Fruit fly (Drosophila melanogaster) whole organism, embryonic: ENCODE results near the gene RpS2.

Experiments
- Bgb ChIP-seq: fragments of 200-800 bp; sonication (Bioruptor generic); IDR thresholded peaks from 2 replicates; pipeline ENCODE4 v1.3.6; 2022; ENCODE audit warnings: missing biosample characterization, missing genetic modification characterization; ENCODE audit not compliant: partially characterized antibody
- CG1603 ChIP-seq: fragments of 200-800 bp; sonication (Bioruptor generic); optimal IDR thresholded peaks from 2 replicates; lab custom pipeline; 2019; ENCODE audit warnings: missing biosample characterization, mild to moderate bottlenecking, missing genetic modification characterization, moderate library complexity
- CG16779 ChIP-seq: fragments of 200-800 bp; sonication (Bioruptor generic); IDR thresholded peaks from 2 replicates; pipeline ENCODE4 v1.3.6; 2022; ENCODE audit warnings: missing biosample characterization, missing genetic modification characterization
- CG16813 ChIP-seq: fragments of 200-800 bp; sonication (Bioruptor generic); IDR thresholded peaks from 3 replicates; pipeline ENCODE4 v1.3.6; 2022; ENCODE audit warnings: missing biosample characterization, missing genetic modification characterization; ENCODE audit not compliant: partially characterized antibody
- CG1832 ChIP-seq: fragments of 200-800 bp; sonication (Bioruptor generic); optimal IDR thresholded peaks from 2 replicates; lab custom pipeline; 2017; ENCODE audit warnings: missing biosample characterization, mild to moderate bottlenecking, missing genetic modification characterization, inconsistent platforms
- CG2120 ChIP-seq: fragments of 200-800 bp; sonication (Bioruptor generic); optimal IDR thresholded peaks from 3 replicates; lab custom pipeline; 2016; ENCODE audit warnings: missing biosample characterization, missing genetic modification characterization
- CG31441 ChIP-seq: fragments of 200-800 bp; sonication (Bioruptor generic); IDR thresholded peaks from 2 replicates; pipeline ENCODE4 v1.3.6; 2022; ENCODE audit warnings: missing biosample characterization, missing genetic modification characterization
- CG34224 ChIP-seq: fragments of 200-800 bp; sonication (Bioruptor generic); IDR thresholded peaks from 3 replicates; pipeline ENCODE4 v1.3.6; 2022; ENCODE audit warnings: missing biosample characterization, missing genetic modification characterization; ENCODE audit not compliant: partially characterized antibody
- CG6791 ChIP-seq: fragments of 200-800 bp; sonication (Bioruptor generic); IDR thresholded peaks from 3 replicates; pipeline ENCODE4 v1.3.6; 2022; ENCODE audit warnings: missing biosample characterization, missing genetic modification characterization; ENCODE audit not compliant: partially characterized antibody
- CG6813 ChIP-seq: fragments of 200-800 bp; sonication (Bioruptor generic); optimal IDR thresholded peaks from 2 replicates; lab custom pipeline; 2017; ENCODE audit warnings: missing biosample characterization, missing genetic modification characterization, mild to moderate bottlenecking, moderate library complexity, missing genetic modification reagents
- CG7372 ChIP-seq: fragments of 200-800 bp; sonication (Bioruptor generic); IDR thresholded peaks from 2 replicates; pipeline ENCODE4 v1.3.6; 2022; ENCODE audit warnings: missing biosample characterization, missing genetic modification characterization
- CG8290 ChIP-seq, 3 experiments: fragments of 200-800 bp; sonication (Bioruptor generic); optimal IDR thresholded peaks; 2 replicates each; lab custom pipeline; 2016 to 2019; ENCODE audit warnings: missing biosample characterization in 3 of 3, missing genetic modification characterization in 3 of 3, mild to moderate bottlenecking in 2 of 3, moderate library complexity in 1 of 3
- CHES-1-like ChIP-seq: fragments of 200-800 bp; sonication (Bioruptor generic); optimal IDR thresholded peaks from 2 replicates; lab custom pipeline; 2016; ENCODE audit warnings: missing biosample characterization, missing genetic modification characterization
- Deaf1 ChIP-seq: fragments of 200-800 bp; optimal IDR thresholded peaks from 3 replicates; lab custom pipeline; 2019; ENCODE audit warnings: missing biosample characterization, mild to moderate bottlenecking, missing genetic modification characterization, moderate library complexity
- Doc3 ChIP-seq: fragments of 200-800 bp; sonication (Bioruptor generic); IDR thresholded peaks from 3 replicates; pipeline ENCODE4 v1.3.6; 2022; ENCODE audit warnings: missing biosample characterization, missing genetic modification characterization; ENCODE audit not compliant: partially characterized antibody
- Dp ChIP-seq: fragments of 200-800 bp; sonication (Bioruptor generic); optimal IDR thresholded peaks from 2 replicates; lab custom pipeline; 2018; ENCODE audit warnings: missing biosample characterization, mild to moderate bottlenecking, missing genetic modification characterization, moderate library complexity
- Dref ChIP-seq: fragments of 200-800 bp; sonication (Bioruptor generic); IDR thresholded peaks from 2 replicates; pipeline ENCODE4 v1.3.6; 2022; ENCODE audit warnings: missing biosample characterization, missing genetic modification characterization
- E2f2 ChIP-seq: fragments of 200-800 bp; sonication (Bioruptor generic); IDR thresholded peaks from 2 replicates; pipeline ENCODE4 v1.3.6; 2022; ENCODE audit warnings: missing biosample characterization, missing genetic modification characterization
- Ets65A ChIP-seq: fragments of 200-800 bp; sonication (Bioruptor generic); peaks from one replicate; lab custom pipeline; 2016; ENCODE audit warnings: missing biosample characterization, missing genetic modification characterization
- Gug ChIP-seq: fragments of 200-800 bp; sonication (Bioruptor generic); IDR thresholded peaks from 4 replicates; pipeline ENCODE4 v1.3.6; 2022; ENCODE audit warnings: missing biosample characterization, missing genetic modification characterization
- MBD-R2 ChIP-seq: fragments of 200-800 bp; sonication (Bioruptor generic); IDR thresholded peaks from 2 replicates; pipeline ENCODE4 v1.3.6; 2022; ENCODE audit warnings: missing biosample characterization, missing genetic modification characterization
- Max ChIP-seq: fragments of 200-800 bp; sonication (Bioruptor generic); optimal IDR thresholded peaks from 2 replicates; lab custom pipeline; 2016; ENCODE audit warnings: missing biosample characterization, mild to moderate bottlenecking, missing genetic modification characterization
- Myb ChIP-seq: fragments of 200-800 bp; sonication (Bioruptor generic); optimal IDR thresholded peaks from 2 replicates; lab custom pipeline; 2016; ENCODE audit warnings: missing biosample characterization, missing genetic modification characterization
- Sin3A ChIP-seq: fragments of >200 bp; optimal IDR thresholded peaks from 2 replicates; lab custom pipeline; 2018
- Sry-δ ChIP-seq: fragments of 200-800 bp; sonication (Bioruptor generic); optimal IDR thresholded peaks from 2 replicates; lab custom pipeline; 2016; ENCODE audit warnings: missing biosample characterization, missing genetic modification characterization
- bigmax ChIP-seq: fragments of 200-800 bp; sonication (Bioruptor generic); optimal IDR thresholded peaks from 2 replicates; lab custom pipeline; 2018; ENCODE audit warnings: missing biosample characterization, mild to moderate bottlenecking, missing genetic modification characterization
- crp ChIP-seq, 2 experiments: fragments of 200-800 bp; sonication (Bioruptor generic); optimal IDR thresholded peaks; 2 replicates in 1 of 2; 3 replicates in 1 of 2; lab custom pipeline; 2017; ENCODE audit warnings: missing biosample characterization in 2 of 2, missing genetic modification characterization in 2 of 2, mild to moderate bottlenecking in 1 of 2, moderate library complexity in 1 of 2
- danr ChIP-seq: fragments of 200-800 bp; sonication (Bioruptor generic); IDR thresholded peaks from 2 replicates; pipeline ENCODE4 v1.3.6; 2022; ENCODE audit warnings: missing biosample characterization, missing genetic modification characterization
- dm ChIP-seq: fragments of 200-800 bp; sonication (Bioruptor generic); optimal IDR thresholded peaks from 3 replicates; lab custom pipeline; 2016; ENCODE audit warnings: missing biosample characterization, missing genetic modification characterization
- hbn ChIP-seq: fragments of 200-800 bp; sonication (Bioruptor generic); IDR thresholded peaks from 2 replicates; pipeline ENCODE4 v1.3.6; 2022; ENCODE audit warnings: missing biosample characterization, missing genetic modification characterization; ENCODE audit not compliant: partially characterized antibody
- hkb ChIP-seq, 2 experiments: fragments of 200-800 bp in 1 of 2; fragments of >200 bp in 1 of 2; sonication (Bioruptor generic) in 1 of 2; IDR thresholded peaks in 1 of 2; optimal IDR thresholded peaks in 1 of 2; 2 replicates each; pipeline versions ENCODE4 v1.3.6 to Lab custom; 2017 to 2022; ENCODE audit warnings: missing biosample characterization in 1 of 2, missing genetic modification characterization in 1 of 2
- jigr1 ChIP-seq: fragments of 200-800 bp; sonication (Bioruptor generic); IDR thresholded peaks from 3 replicates; pipeline ENCODE4 v1.3.6; 2022; ENCODE audit warnings: missing biosample characterization, missing genetic modification characterization
- ken ChIP-seq: fragments of 200-800 bp; sonication (Bioruptor generic); IDR thresholded peaks from 3 replicates; pipeline ENCODE4 v1.3.6; 2022; ENCODE audit warnings: missing biosample characterization, missing genetic modification characterization
- klu ChIP-seq: fragments of 200-800 bp; sonication (Bioruptor generic); IDR thresholded peaks from 2 replicates; pipeline ENCODE4 v1.3.6; 2022; ENCODE audit warnings: missing biosample characterization, missing genetic modification characterization
- lbe ChIP-seq: fragments of 200-800 bp; sonication (Bioruptor generic); optimal IDR thresholded peaks from 2 replicates; lab custom pipeline; 2016; ENCODE audit warnings: missing biosample characterization, mild to moderate bottlenecking, missing genetic modification characterization
- nerfin-2 ChIP-seq: fragments of 200-800 bp; sonication (Bioruptor generic); IDR thresholded peaks from 2 replicates; pipeline ENCODE4 v1.3.6; 2022; ENCODE audit warnings: missing biosample characterization, missing genetic modification characterization; ENCODE audit not compliant: partially characterized antibody
- phol ChIP-seq: fragments of 200-800 bp; sonication (Bioruptor generic); optimal IDR thresholded peaks from 3 replicates; lab custom pipeline; 2018; ENCODE audit warnings: missing biosample characterization, mild to moderate bottlenecking, missing genetic modification characterization, moderate library complexity
- pzg ChIP-seq: fragments of 200-800 bp; sonication (Bioruptor generic); optimal IDR thresholded peaks from 3 replicates; lab custom pipeline; 2018; ENCODE audit warnings: missing biosample characterization, mild to moderate bottlenecking, missing genetic modification characterization, moderate library complexity
- ro ChIP-seq: fragments of 200-800 bp; sonication (Bioruptor generic); IDR thresholded peaks from 2 replicates; pipeline ENCODE4 v1.3.6; 2022; ENCODE audit warnings: missing biosample characterization, missing genetic modification characterization
- sc ChIP-seq, 3 experiments: fragments of >200 bp in 2 of 3; fragments of 200-800 bp in 1 of 3; sonication (Bioruptor generic) in 1 of 3; optimal IDR thresholded peaks; 2 replicates in 2 of 3; 3 replicates in 1 of 3; lab custom pipeline; 2017; ENCODE audit warnings: mild to moderate bottlenecking in 1 of 3, missing biosample characterization in 1 of 3, missing genetic modification characterization in 1 of 3, missing genetic modification reagents in 1 of 3
- tio ChIP-seq: fragments of 200-800 bp; sonication (Bioruptor generic); optimal IDR thresholded peaks from 2 replicates; lab custom pipeline; 2017; ENCODE audit warnings: missing biosample characterization, missing genetic modification characterization, inconsistent platforms
- trem ChIP-seq: fragments of 200-800 bp; optimal IDR thresholded peaks from 3 replicates; lab custom pipeline; 2019; ENCODE audit warnings: missing biosample characterization, mild to moderate bottlenecking, missing genetic modification characterization, moderate library complexity
- unc-4 ChIP-seq: fragments of 200-800 bp; sonication (Bioruptor generic); IDR thresholded peaks from 2 replicates; pipeline ENCODE4 v1.3.6; 2022; ENCODE audit warnings: missing biosample characterization, missing genetic modification characterization; ENCODE audit not compliant: partially characterized antibody
- vnd ChIP-seq: fragments of 200-800 bp; sonication (Bioruptor generic); IDR thresholded peaks from 3 replicates; pipeline ENCODE4 v1.3.6; 2022; ENCODE audit warnings: missing biosample characterization, missing genetic modification characterization; ENCODE audit not compliant: partially characterized antibody
- zen ChIP-seq: fragments of 200-800 bp; sonication (Bioruptor generic); optimal IDR thresholded peaks from 3 replicates; lab custom pipeline; 2018; ENCODE audit warnings: missing biosample characterization, mild to moderate bottlenecking, missing genetic modification characterization, moderate library complexity
- zen2 ChIP-seq: fragments of 200-800 bp; sonication (Bioruptor generic); IDR thresholded peaks from 3 replicates; pipeline ENCODE4 v1.3.6; 2022; ENCODE audit warnings: missing biosample characterization, missing genetic modification characterization; ENCODE audit not compliant: partially characterized antibody

The RpS2 gene

DNA sequence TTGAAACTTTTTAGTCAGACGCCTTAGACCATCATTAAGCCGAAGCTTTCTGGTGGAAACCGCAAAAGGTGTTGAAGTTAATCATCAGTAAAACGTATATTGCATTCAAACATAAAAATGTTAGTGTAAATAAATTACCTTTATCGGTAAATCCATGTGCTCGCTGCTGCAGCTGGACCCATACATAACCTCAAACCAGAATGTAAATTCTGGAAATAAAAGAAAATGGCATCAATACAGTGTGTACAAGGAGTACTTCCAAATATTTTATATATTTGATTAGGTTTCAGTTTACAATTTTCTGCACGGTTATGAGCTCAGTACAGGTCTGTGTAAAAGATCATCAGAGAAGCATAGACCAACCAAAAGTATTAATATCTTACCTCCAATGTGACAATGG lies 3.2 kb downstream of the RpS2 start:
- TF ChIP-seq CG1832 (no peak), jigr1 (no peak), bigmax (GFP tag; lab: Kevin White, UChicago) (peak; percentile 91), Ets65A (GFP tag; lab: Kevin White, UChicago) (peak; percentile 70), sc (optimal IDR thresholded peaks at IDR 0.05; lab: Kevin White, UChicago) (no peak), sc (GFP tag; optimal IDR thresholded peaks at IDR 0.05; lab: Kevin White, UChicago) (no peak), CG16779 (GFP tag; lab: Robert Waterston, UW) (0 out of 2 replicates have a peak, but pooled peaks have one; percentile 22), ro (GFP tag; lab: Robert Waterston, UW) (no peak)

DNA sequence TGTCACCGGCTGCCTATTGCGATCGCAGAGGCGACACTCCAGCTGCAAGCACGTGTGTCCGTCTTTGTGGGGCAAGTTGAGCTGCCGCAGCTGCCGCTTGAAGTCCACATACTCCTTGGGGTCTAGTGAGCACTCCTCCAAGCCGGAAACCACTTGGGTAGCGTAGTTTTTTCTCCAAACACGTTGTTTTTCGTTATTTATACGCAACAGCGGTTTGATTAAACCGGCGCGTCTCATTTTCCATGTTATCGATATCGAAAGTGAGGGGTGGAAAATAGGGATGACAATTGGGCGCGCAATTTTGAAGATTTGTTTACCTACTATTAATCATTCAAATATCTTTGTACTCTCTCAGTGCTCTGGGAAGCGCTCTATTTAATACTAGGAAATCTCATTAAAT lies 4.2 kb downstream of the RpS2 start, which contains the start of gene mtDNA-helicase:
mtDNA-helicase (minus strand) TSS at position 264 of the 400 bp plus-strand sequence.
- TF ChIP-seq Myb (GFP tag; lab: Kevin White, UChicago) (peak; percentile 37), CG31441 (GFP tag; lab: Robert Waterston, UW) (no peak), CG8290 (GFP tag; optimal IDR thresholded peaks at IDR 0.05; lab: Kevin White, UChicago) (no peak), CG8290 (tag; optimal IDR thresholded peaks at IDR 0.05; lab: Kevin White, UChicago) (peak in 1 of 2 experiments; percentile 4), MBD-R2 (GFP tag; lab: Robert Waterston, UW) (peak; percentile 75), Sry-δ (peak; percentile 72), hbn (peak; percentile 51; the same call in 1 of the 2 replicates), CG6813 (GFP tag; lab: Kevin White, UChicago) (no peak), unc-4 (GFP tag; lab: Robert Waterston, UW) (peak; percentile 56; the same call in 1 of the 2 replicates), zen2 (peak; percentile 39; the same call in 1 of the 3 replicates), nerfin-2 (0 out of 2 replicates have a peak, but pooled peaks have one; percentile 41), ken (GFP tag; lab: Robert Waterston, UW) (no peak), phol (tag; lab: Kevin White, UChicago) (peak; percentile 48), Doc3 (GFP tag; lab: Robert Waterston, UW) (peak; percentile 51; the same call in 1 of the 3 replicates), E2f2 (GFP tag; lab: Robert Waterston, UW) (peak; percentile 91), Gug (GFP tag; lab: Robert Waterston, UW) (no peak), Deaf1 (tag; lab: Kevin White, UChicago) (no peak), klu (GFP tag; lab: Robert Waterston, UW) (peak; percentile 38; the same call in 1 of the 2 replicates), lbe (GFP tag; lab: Kevin White, UChicago) (no peak), CG16813 (GFP tag; lab: Robert Waterston, UW) (peak; percentile 38; the same call in 1 of the 3 replicates), vnd (0 out of 3 replicates have a peak, but pooled peaks have one; percentile 41), Dp (GFP tag; lab: Kevin White, UChicago) (peak; percentile 86), Sin3A (lab: Kevin White, UChicago) (peak; percentile 12), crp (GFP tag; optimal IDR thresholded peaks at IDR 0.05; lab: Kevin White, UChicago) (peak in 1 of 2 experiments; percentile 34), CHES-1-like (GFP tag; lab: Kevin White, UChicago) (peak; percentile 6), CG6791 (GFP tag; lab: Robert Waterston, UW) (peak; percentile 62; the same call in 1 of the 3 replicates), dm (GFP tag; lab: Kevin White, UChicago) (peak; percentile 77), CG7372 (GFP tag; lab: Robert Waterston, UW) (no peak), CG1603 (tag; lab: Kevin White, UChicago) (peak; percentile 37), hkb (optimal IDR thresholded peaks at IDR 0.05; lab: Kevin White, UChicago) (no peak), hkb (GFP tag; IDR thresholded peaks at IDR 0.05; lab: Robert Waterston, UW) (peak; percentile 35; the same call in 1 of the 2 replicates), danr (GFP tag; lab: Robert Waterston, UW) (no peak), zen (tag; lab: Kevin White, UChicago) (no peak), CG34224 (GFP tag; lab: Robert Waterston, UW) (peak; percentile 54; the same call in 2 of the 3 replicates), trem (tag; lab: Kevin White, UChicago) (peak; percentile 1), Max (peak; percentile 18), CG2120 (GFP tag; lab: Kevin White, UChicago) (peak; percentile 0), tio (GFP tag; lab: Kevin White, UChicago) (no peak), Bgb (GFP tag; lab: Robert Waterston, UW) (peak; percentile 57), pzg (peak; percentile 36), Dref (GFP tag; lab: Robert Waterston, UW) (peak; percentile 72)
